Fruit fly (Drosophila melanogaster) whole organism, embryonic: ENCODE measurements around the gene CG12299.

Experiments
- ATbp ChIP-seq: fragments of 200-800 bp; sonication (Bioruptor generic); optimal IDR thresholded peaks from 2 replicates; lab custom pipeline; 2017; ENCODE audit warnings: missing biosample characterization, mild to moderate bottlenecking, missing genetic modification characterization, missing genetic modification reagents
- Abd-B ChIP-seq: fragments of 200-800 bp; sonication (Bioruptor generic); optimal IDR thresholded peaks from 2 replicates; lab custom pipeline; 2018; ENCODE audit warnings: missing biosample characterization, mild to moderate bottlenecking, missing genetic modification characterization, moderate library complexity
- B-H2 ChIP-seq: fragments of 200-800 bp; sonication (Bioruptor generic); optimal IDR thresholded peaks from 2 replicates; lab custom pipeline; 2018; ENCODE audit warnings: missing biosample characterization, mild to moderate bottlenecking, missing genetic modification characterization
- Bdp1 ChIP-seq: fragments of 200-800 bp; sonication (Bioruptor generic); optimal IDR thresholded peaks from 3 replicates; lab custom pipeline; 2016; ENCODE audit warnings: missing biosample characterization, missing genetic modification characterization
- Bteb2 ChIP-seq: fragments of 200-800 bp; sonication (Bioruptor generic); optimal IDR thresholded peaks from 2 replicates; lab custom pipeline; 2016; ENCODE audit warnings: missing biosample characterization, missing genetic modification characterization
- CG10565 ChIP-seq: fragments of 200-800 bp; sonication (Bioruptor generic); optimal IDR thresholded peaks from 3 replicates; lab custom pipeline; 2016; ENCODE audit warnings: missing biosample characterization, mild to moderate bottlenecking, missing genetic modification characterization
- CG10654 ChIP-seq: fragments of 200-800 bp; sonication (Bioruptor generic); optimal IDR thresholded peaks from 2 replicates; lab custom pipeline; 2016; ENCODE audit warnings: missing biosample characterization, missing genetic modification characterization
- CG12155 ChIP-seq: fragments of 200-800 bp; sonication (Bioruptor generic); optimal IDR thresholded peaks from 3 replicates; lab custom pipeline; 2016; ENCODE audit warnings: missing biosample characterization, missing genetic modification characterization
- CG12219 ChIP-seq: fragments of 200-800 bp; sonication (Bioruptor generic); optimal IDR thresholded peaks from 3 replicates; lab custom pipeline; 2018; ENCODE audit warnings: missing biosample characterization, mild to moderate bottlenecking, missing genetic modification characterization
- CG12299 ChIP-seq: fragments of 200-800 bp; sonication (Bioruptor generic); optimal IDR thresholded peaks from 2 replicates; lab custom pipeline; 2018; ENCODE audit warnings: missing biosample characterization, mild to moderate bottlenecking, missing genetic modification characterization
- CG12769 ChIP-seq: fragments of 200-800 bp; sonication (Bioruptor generic); optimal IDR thresholded peaks from 2 replicates; lab custom pipeline; 2019; ENCODE audit warnings: missing biosample characterization, mild to moderate bottlenecking, missing genetic modification characterization, moderate library complexity
- CG13424 ChIP-seq: fragments of 200-800 bp; sonication (Bioruptor generic); optimal IDR thresholded peaks from 2 replicates; lab custom pipeline; 2019; ENCODE audit warnings: missing biosample characterization, mild to moderate bottlenecking, missing genetic modification characterization, moderate library complexity
- CG15073 ChIP-seq: fragments of 200-800 bp; sonication (Bioruptor generic); optimal IDR thresholded peaks from 2 replicates; lab custom pipeline; 2016; ENCODE audit warnings: missing biosample characterization, missing genetic modification characterization
- CG15269 ChIP-seq: fragments of 200-800 bp; sonication (Bioruptor generic); optimal IDR thresholded peaks from 2 replicates; lab custom pipeline; 2018; ENCODE audit warnings: missing biosample characterization, mild to moderate bottlenecking, missing genetic modification characterization, moderate library complexity
- CG17186 ChIP-seq: fragments of 200-800 bp; sonication (Bioruptor generic); optimal IDR thresholded peaks from 3 replicates; lab custom pipeline; 2017; ENCODE audit warnings: missing biosample characterization, missing genetic modification reagents, missing genetic modification characterization
- CG17361 ChIP-seq: fragments of 200-800 bp; sonication (Bioruptor generic); IDR thresholded peaks from 3 replicates; pipeline ENCODE4 v1.3.6; 2022; ENCODE audit warnings: missing biosample characterization, missing genetic modification characterization
- CG1792 ChIP-seq: fragments of 200-800 bp; sonication (Bioruptor generic); optimal IDR thresholded peaks from 2 replicates; lab custom pipeline; 2016; ENCODE audit warnings: missing biosample characterization, missing genetic modification characterization
- CG2199 ChIP-seq: fragments of 200-800 bp; sonication (Bioruptor generic); IDR thresholded peaks from 3 replicates; pipeline ENCODE4 v1.3.6; 2022; ENCODE audit warnings: missing biosample characterization, missing genetic modification characterization
- CG2712 ChIP-seq: fragments of 200-800 bp; optimal IDR thresholded peaks from 3 replicates; lab custom pipeline; 2019; ENCODE audit warnings: missing biosample characterization, mild to moderate bottlenecking, missing genetic modification characterization, moderate library complexity
- CG32767 ChIP-seq: fragments of 200-800 bp; sonication (Bioruptor generic); IDR thresholded peaks from 2 replicates; pipeline ENCODE4 v1.3.6; 2022; ENCODE audit warnings: missing biosample characterization, missing genetic modification characterization
- CG4617 ChIP-seq: fragments of 200-800 bp; sonication (Bioruptor generic); optimal IDR thresholded peaks from 3 replicates; lab custom pipeline; 2016; ENCODE audit warnings: missing biosample characterization, missing genetic modification characterization, borderline replicate concordance
- CG4854 ChIP-seq: fragments of 200-800 bp; sonication (Bioruptor generic); optimal IDR thresholded peaks from 2 replicates; lab custom pipeline; 2016; ENCODE audit warnings: missing biosample characterization, missing genetic modification characterization, inconsistent platforms
- CG7963 ChIP-seq: fragments of 200-800 bp; sonication (Bioruptor generic); IDR thresholded peaks from 3 replicates; pipeline ENCODE4 v1.3.6; 2022; ENCODE audit warnings: missing biosample characterization, missing genetic modification characterization; ENCODE audit not compliant: partially characterized antibody
- CG7987 ChIP-seq: fragments of 200-800 bp; sonication (Bioruptor generic); optimal IDR thresholded peaks from 2 replicates; lab custom pipeline; 2018; ENCODE audit warnings: missing biosample characterization, mild to moderate bottlenecking, missing genetic modification characterization, moderate library complexity
- CG9727 ChIP-seq: fragments of 200-800 bp; sonication (Bioruptor generic); optimal IDR thresholded peaks from 3 replicates; lab custom pipeline; 2017; ENCODE audit warnings: missing biosample characterization, mild to moderate bottlenecking, missing genetic modification characterization
- CoRest ChIP-seq: fragments of 200-800 bp; sonication (Bioruptor generic); optimal IDR thresholded peaks from 3 replicates; lab custom pipeline; 2018; ENCODE audit warnings: missing biosample characterization, mild to moderate bottlenecking, missing genetic modification characterization, moderate library complexity
- Dad ChIP-seq: fragments of 200-800 bp; sonication (Bioruptor generic); optimal IDR thresholded peaks from 3 replicates; lab custom pipeline; 2016; ENCODE audit warnings: missing biosample characterization, missing genetic modification characterization
- Dip2 ChIP-seq: fragments of 200-800 bp; sonication (Bioruptor generic); IDR thresholded peaks from 2 replicates; pipeline ENCODE4 v1.3.6; 2022; ENCODE audit warnings: missing biosample characterization, missing genetic modification characterization
- HmgD ChIP-seq: fragments of 200-800 bp; sonication (Bioruptor generic); optimal IDR thresholded peaks from 3 replicates; lab custom pipeline; 2016; ENCODE audit warnings: missing biosample characterization, missing genetic modification characterization
- NC2β ChIP-seq: fragments of 200-800 bp; sonication (Bioruptor generic); optimal IDR thresholded peaks from 2 replicates; lab custom pipeline; 2016; ENCODE audit warnings: missing biosample characterization, missing genetic modification characterization
- Poxn ChIP-seq: fragments of 200-800 bp; sonication (Bioruptor generic); IDR thresholded peaks from 2 replicates; pipeline ENCODE4 v1.3.6; 2022; ENCODE audit warnings: missing biosample characterization, missing genetic modification characterization
- Scr ChIP-seq: fragments of 200-800 bp; sonication (Bioruptor generic); IDR thresholded peaks from 2 replicates; pipeline ENCODE4 v1.3.6; 2022; ENCODE audit warnings: missing biosample characterization, missing genetic modification characterization; ENCODE audit not compliant: partially characterized antibody
- Sox100B ChIP-seq: fragments of 200-800 bp; sonication (Bioruptor generic); optimal IDR thresholded peaks from 3 replicates; lab custom pipeline; 2018; ENCODE audit warnings: missing biosample characterization, mild to moderate bottlenecking, missing genetic modification characterization
- bab2 ChIP-seq: fragments of 200-800 bp; sonication (Bioruptor generic); optimal IDR thresholded peaks from 2 replicates; lab custom pipeline; 2016; ENCODE audit warnings: missing biosample characterization, missing genetic modification characterization
- ci ChIP-seq: fragments of 200-800 bp; sonication (Bioruptor generic); IDR thresholded peaks from 3 replicates; pipeline ENCODE4 v1.3.6; 2022; ENCODE audit warnings: missing biosample characterization, missing genetic modification characterization
- corto ChIP-seq: fragments of 200-800 bp; sonication (Bioruptor generic); optimal IDR thresholded peaks from 2 replicates; lab custom pipeline; 2016; ENCODE audit warnings: missing biosample characterization, mild to moderate bottlenecking, missing genetic modification characterization, moderate library complexity
- danr ChIP-seq: fragments of 200-800 bp; sonication (Bioruptor generic); IDR thresholded peaks from 2 replicates; pipeline ENCODE4 v1.3.6; 2022; ENCODE audit warnings: missing biosample characterization, missing genetic modification characterization
- fu2 ChIP-seq: fragments of 200-800 bp; sonication (Bioruptor generic); optimal IDR thresholded peaks from 2 replicates; lab custom pipeline; 2016; ENCODE audit warnings: missing biosample characterization, missing genetic modification characterization
- gro ChIP-seq: fragments of 200-800 bp; sonication (Bioruptor generic); optimal IDR thresholded peaks from 2 replicates; lab custom pipeline; 2016; ENCODE audit warnings: missing biosample characterization, missing genetic modification characterization
- gsb-n ChIP-seq: fragments of 200-800 bp; sonication (Bioruptor generic); optimal IDR thresholded peaks from 3 replicates; lab custom pipeline; 2018; ENCODE audit warnings: missing biosample characterization, mild to moderate bottlenecking, missing genetic modification characterization
- hkb ChIP-seq, 2 experiments: fragments of 200-800 bp in 1 of 2; fragments of >200 bp in 1 of 2; sonication (Bioruptor generic) in 1 of 2; IDR thresholded peaks in 1 of 2; optimal IDR thresholded peaks in 1 of 2; 2 replicates each; pipeline versions ENCODE4 v1.3.6 to Lab custom; 2017 to 2022; ENCODE audit warnings: missing biosample characterization in 1 of 2, missing genetic modification characterization in 1 of 2
- mld ChIP-seq: fragments of 200-800 bp; sonication (Bioruptor generic); IDR thresholded peaks from 3 replicates; pipeline ENCODE4 v1.3.6; 2022; ENCODE audit warnings: missing biosample characterization, missing genetic modification characterization; ENCODE audit not compliant: partially characterized antibody
- nau ChIP-seq: fragments of 200-800 bp; sonication (Bioruptor generic); optimal IDR thresholded peaks from 3 replicates; lab custom pipeline; 2017; ENCODE audit warnings: missing biosample characterization, mild to moderate bottlenecking, missing genetic modification characterization, missing genetic modification reagents
- nerfin-1 ChIP-seq: fragments of 200-800 bp; sonication (Bioruptor generic); optimal IDR thresholded peaks from 3 replicates; lab custom pipeline; 2019; ENCODE audit warnings: missing biosample characterization, mild to moderate bottlenecking, missing genetic modification characterization, moderate library complexity
- sens ChIP-seq: fragments of 200-800 bp; sonication (Bioruptor generic); peaks from one replicate; lab custom pipeline; 2016; ENCODE audit warnings: missing biosample characterization, missing genetic modification characterization
- sima ChIP-seq: fragments of 200-800 bp; sonication (Bioruptor generic); optimal IDR thresholded peaks from 2 replicates; lab custom pipeline; 2016; ENCODE audit warnings: missing biosample characterization, missing genetic modification characterization
- sob ChIP-seq: fragments of 200-800 bp; sonication (Bioruptor generic); IDR thresholded peaks from 2 replicates; pipeline ENCODE4 v1.3.6; 2022; ENCODE audit warnings: missing biosample characterization, missing genetic modification characterization
- sug ChIP-seq: fragments of 200-800 bp; optimal IDR thresholded peaks from 2 replicates; lab custom pipeline; 2019; ENCODE audit warnings: missing biosample characterization, mild to moderate bottlenecking, missing genetic modification characterization, moderate library complexity
- wdn ChIP-seq: fragments of 200-800 bp; sonication (Bioruptor generic); IDR thresholded peaks from 2 replicates; pipeline ENCODE4 v1.3.6; 2022; ENCODE audit warnings: missing biosample characterization, missing genetic modification characterization
- zfh2 ChIP-seq: fragments of 200-800 bp; sonication (Bioruptor generic); optimal IDR thresholded peaks from 2 replicates; lab custom pipeline; 2016; ENCODE audit warnings: missing biosample characterization, missing genetic modification characterization

Gene CG12299

DNA sequence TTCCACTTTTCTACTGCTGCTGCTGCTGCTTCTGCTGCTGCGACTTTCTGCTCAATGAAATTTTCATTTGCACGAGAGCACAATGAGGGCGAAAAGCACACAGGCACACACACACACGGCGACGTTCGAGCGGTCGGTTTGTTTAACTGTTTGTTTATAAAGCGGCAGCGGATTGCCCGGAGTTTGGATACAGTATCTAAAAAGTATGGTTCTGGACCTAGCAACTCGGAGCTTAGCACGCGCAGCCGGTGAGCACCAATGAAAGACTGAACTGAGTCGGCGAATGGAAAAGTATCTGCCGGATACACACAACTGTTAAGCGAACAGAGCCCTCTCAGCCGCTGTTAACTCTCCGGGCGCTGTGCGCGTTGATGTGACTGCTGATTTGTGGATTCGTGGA is 18.9 kb downstream of the CG12299 start, which contains the start of gene CG17124 (continued):
- TF ChIP-seq CG15269, result peak; percentile 20
- TF ChIP-seq Sox100B (GFP tag; lab: Kevin White, UChicago), result no peak
- no peak for TF ChIP-seq CG10654 (GFP tag; lab: Kevin White, UChicago)
- peak; percentile 17 for TF ChIP-seq nerfin-1 (tag; lab: Kevin White, UChicago)
- TF ChIP-seq CG12155 (GFP tag; lab: Kevin White, UChicago), result no peak
- TF ChIP-seq ci (GFP tag; lab: Robert Waterston, UW), result peak; percentile 74; the same call in 2 of the 3 replicates
- TF ChIP-seq CG13424 (tag; lab: Kevin White, UChicago), result no peak
- peak; percentile 70 for TF ChIP-seq gro (GFP tag; lab: Kevin White, UChicago)
- no peak for TF ChIP-seq danr (GFP tag; lab: Robert Waterston, UW)
- no peak for TF ChIP-seq zfh2 (GFP tag; lab: Kevin White, UChicago)
- peak; percentile 64; the same call in 1 of the 2 replicates for TF ChIP-seq CG32767
- TF ChIP-seq CG17361 (GFP tag; lab: Robert Waterston, UW), result no peak
- no peak for TF ChIP-seq CG10565
- TF ChIP-seq CG12219 (GFP tag; lab: Kevin White, UChicago), result peak; percentile 23
- TF ChIP-seq CG15073 (GFP tag; lab: Kevin White, UChicago), result no peak
- peak; percentile 0 for TF ChIP-seq CG17186 (GFP tag; lab: Kevin White, UChicago)
- 0 out of 2 replicates have a peak, but pooled peaks have one; percentile 29 for TF ChIP-seq wdn
- no peak for TF ChIP-seq Dip2 (GFP tag; lab: Robert Waterston, UW)
- no peak for TF ChIP-seq Abd-B (GFP tag; lab: Kevin White, UChicago)
- no peak for TF ChIP-seq Bteb2 (GFP tag; lab: Kevin White, UChicago)
- no peak for TF ChIP-seq corto
- peak; percentile 33; the same call in 1 of the 2 replicates for TF ChIP-seq Scr (GFP tag; lab: Robert Waterston, UW)
- TF ChIP-seq CG7963, result 0 out of 3 replicates have a peak, but pooled peaks have one; percentile 17
- no peak for TF ChIP-seq Dad (GFP tag; lab: Kevin White, UChicago)
- peak; percentile 77 for TF ChIP-seq CG12769 (tag; lab: Kevin White, UChicago)
- TF ChIP-seq CG7987 (GFP tag; lab: Kevin White, UChicago), result peak; percentile 67
- no peak for TF ChIP-seq sima (GFP tag; lab: Kevin White, UChicago)
- TF ChIP-seq gsb-n (tag; lab: Kevin White, UChicago), result no peak
- no peak for TF ChIP-seq HmgD (GFP tag; lab: Kevin White, UChicago)
- no peak for TF ChIP-seq Poxn (GFP tag; lab: Robert Waterston, UW)
- peak; percentile 19 for TF ChIP-seq CG2712 (tag; lab: Kevin White, UChicago)
- TF ChIP-seq ATbp (GFP tag; lab: Kevin White, UChicago), result peak; percentile 14
- TF ChIP-seq CG9727 (GFP tag; lab: Kevin White, UChicago), result no peak
- peak; percentile 84; the same call in 2 of the 3 replicates for TF ChIP-seq CG2199
- TF ChIP-seq Bdp1 (GFP tag; lab: Kevin White, UChicago), result no peak
- TF ChIP-seq nau, result peak; percentile 54
- TF ChIP-seq sug (tag; lab: Kevin White, UChicago), result peak; percentile 15
- TF ChIP-seq CoRest (tag; lab: Kevin White, UChicago), result no peak
- TF ChIP-seq sens, result peak; percentile 52
- no peak for TF ChIP-seq NC2β (GFP tag; lab: Kevin White, UChicago)
- no peak for TF ChIP-seq hkb (optimal IDR thresholded peaks at IDR 0.05; lab: Kevin White, UChicago)
- peak; percentile 62 for TF ChIP-seq hkb (GFP tag; IDR thresholded peaks at IDR 0.05; lab: Robert Waterston, UW)
- peak; percentile 68 for TF ChIP-seq B-H2 (GFP tag; lab: Kevin White, UChicago)
- no peak for TF ChIP-seq CG4617
- no peak for TF ChIP-seq bab2
- TF ChIP-seq sob (GFP tag; lab: Robert Waterston, UW), result peak; percentile 57; the same call in 1 of the 2 replicates
- no peak for TF ChIP-seq fu2
- 0 out of 3 replicates have a peak, but pooled peaks have one; percentile 10 for TF ChIP-seq mld (GFP tag; lab: Robert Waterston, UW)
- TF ChIP-seq CG12299 (tag; lab: Kevin White, UChicago), result peak; percentile 76
- peak; percentile 10 for TF ChIP-seq CG1792 (GFP tag; lab: Kevin White, UChicago)
- no peak for TF ChIP-seq CG4854
